Fruit fly (Drosophila melanogaster) whole organism, embryonic: ENCODE measurements around the gene CG45099.

Source experiments
- Awh ChIP-seq: fragments of 200-800 bp; sonication (Bioruptor generic); IDR thresholded peaks from 2 replicates; pipeline ENCODE4, ENCODE4 v1.3.6; 2022; ENCODE audit warnings: missing biosample characterization, missing genetic modification characterization
- B-H1 ChIP-seq: fragments of 200-800 bp; sonication (Bioruptor generic); IDR thresholded peaks from 3 replicates; pipeline ENCODE4 v1.3.6; 2022; ENCODE audit warnings: missing biosample characterization, missing genetic modification characterization
- CG10209 ChIP-seq: fragments of 200-800 bp; sonication (Bioruptor generic); optimal IDR thresholded peaks from 3 replicates; lab custom pipeline; 2017; ENCODE audit warnings: missing biosample characterization, mild to moderate bottlenecking, missing genetic modification characterization, missing genetic modification reagents
- CG1024 ChIP-seq: fragments of 200-800 bp; sonication (Bioruptor generic); IDR thresholded peaks from 2 replicates; pipeline ENCODE4 v1.3.6; 2022; ENCODE audit warnings: missing biosample characterization, missing genetic modification characterization
- CG10321 ChIP-seq: fragments of 200-800 bp; sonication (Bioruptor generic); IDR thresholded peaks from 2 replicates; pipeline ENCODE4 v1.3.6; 2022; ENCODE audit warnings: missing biosample characterization, missing genetic modification characterization
- CG10366 ChIP-seq: fragments of 200-800 bp; sonication (Bioruptor generic); IDR thresholded peaks from 2 replicates; pipeline ENCODE4 v1.3.6; 2022; ENCODE audit warnings: missing biosample characterization, missing genetic modification characterization
- CG11093 ChIP-seq: fragments of 200-800 bp; sonication (Bioruptor generic); IDR thresholded peaks from 3 replicates; pipeline ENCODE4 v1.3.6; 2022; ENCODE audit warnings: missing biosample characterization, missing genetic modification characterization
- CG12155 ChIP-seq: fragments of 200-800 bp; sonication (Bioruptor generic); optimal IDR thresholded peaks from 3 replicates; lab custom pipeline; 2016; ENCODE audit warnings: missing biosample characterization, missing genetic modification characterization
- CG13624 ChIP-seq: fragments of 200-800 bp; sonication (Bioruptor generic); optimal IDR thresholded peaks from 2 replicates; lab custom pipeline; 2016; ENCODE audit warnings: missing biosample characterization, missing genetic modification characterization
- CG14441 ChIP-seq: fragments of 200-800 bp; sonication (Bioruptor generic); IDR thresholded peaks from 2 replicates; pipeline ENCODE4 v1.3.6; 2022; ENCODE audit warnings: missing biosample characterization, missing genetic modification characterization
- CG17328 ChIP-seq: fragments of 200-800 bp; sonication (Bioruptor generic); IDR thresholded peaks from 2 replicates; pipeline ENCODE4 v1.3.6; 2022; ENCODE audit warnings: missing biosample characterization, missing genetic modification characterization
- CG17359 ChIP-seq: fragments of 200-800 bp; sonication (Bioruptor generic); optimal IDR thresholded peaks from 3 replicates; lab custom pipeline; 2018; ENCODE audit warnings: missing biosample characterization, mild to moderate bottlenecking, missing genetic modification characterization, moderate library complexity
- CG17385 ChIP-seq: fragments of 200-800 bp; sonication (Bioruptor generic); optimal IDR thresholded peaks from 3 replicates; lab custom pipeline; 2018; ENCODE audit warnings: missing biosample characterization, mild to moderate bottlenecking, missing genetic modification characterization
- CG18262 ChIP-seq: fragments of 200-800 bp; optimal IDR thresholded peaks from 3 replicates; lab custom pipeline; 2019; ENCODE audit warnings: missing biosample characterization, mild to moderate bottlenecking, missing genetic modification characterization, moderate library complexity
- CG2120 ChIP-seq: fragments of 200-800 bp; sonication (Bioruptor generic); optimal IDR thresholded peaks from 3 replicates; lab custom pipeline; 2016; ENCODE audit warnings: missing biosample characterization, missing genetic modification characterization
- CG2199 ChIP-seq: fragments of 200-800 bp; sonication (Bioruptor generic); IDR thresholded peaks from 3 replicates; pipeline ENCODE4 v1.3.6; 2022; ENCODE audit warnings: missing biosample characterization, missing genetic modification characterization
- CG32767 ChIP-seq: fragments of 200-800 bp; sonication (Bioruptor generic); IDR thresholded peaks from 2 replicates; pipeline ENCODE4 v1.3.6; 2022; ENCODE audit warnings: missing biosample characterization, missing genetic modification characterization
- CG33213 ChIP-seq: fragments of 200-800 bp; sonication (Bioruptor generic); optimal IDR thresholded peaks from 3 replicates; lab custom pipeline; 2016; ENCODE audit warnings: missing biosample characterization, missing genetic modification characterization
- CG34376 ChIP-seq: fragments of 200-800 bp; sonication (Bioruptor generic); optimal IDR thresholded peaks from 2 replicates; lab custom pipeline; 2018; ENCODE audit warnings: missing biosample characterization, mild to moderate bottlenecking, missing genetic modification characterization
- CG3838 ChIP-seq: fragments of 200-800 bp; sonication (Bioruptor generic); optimal IDR thresholded peaks from 3 replicates; lab custom pipeline; 2016; ENCODE audit warnings: missing biosample characterization, missing genetic modification characterization
- CG3995 ChIP-seq: fragments of 200-800 bp; sonication (Bioruptor generic); optimal IDR thresholded peaks from 3 replicates; lab custom pipeline; 2016; ENCODE audit warnings: missing biosample characterization, missing genetic modification characterization
- CG6813 ChIP-seq: fragments of 200-800 bp; sonication (Bioruptor generic); optimal IDR thresholded peaks from 2 replicates; lab custom pipeline; 2017; ENCODE audit warnings: missing biosample characterization, missing genetic modification characterization, mild to moderate bottlenecking, moderate library complexity, missing genetic modification reagents
- CG8290 ChIP-seq, 3 experiments: fragments of 200-800 bp; sonication (Bioruptor generic); optimal IDR thresholded peaks; 2 replicates each; lab custom pipeline; 2016 to 2019; ENCODE audit warnings: missing biosample characterization in 3 of 3, missing genetic modification characterization in 3 of 3, mild to moderate bottlenecking in 2 of 3, moderate library complexity in 1 of 3
- CG8924 ChIP-seq: fragments of 200-800 bp; optimal IDR thresholded peaks from 3 replicates; lab custom pipeline; 2019; ENCODE audit warnings: missing biosample characterization, mild to moderate bottlenecking, missing genetic modification characterization, moderate library complexity
- Doc2 ChIP-seq: fragments of 200-800 bp; sonication (Bioruptor generic); IDR thresholded peaks from 2 replicates; pipeline ENCODE4 v1.3.6; 2022; ENCODE audit warnings: missing biosample characterization, missing genetic modification characterization
- HmgD ChIP-seq: fragments of 200-800 bp; sonication (Bioruptor generic); optimal IDR thresholded peaks from 3 replicates; lab custom pipeline; 2016; ENCODE audit warnings: missing biosample characterization, missing genetic modification characterization
- Hr78 ChIP-seq, 2 experiments: fragments of 200-800 bp in 1 of 2; fragments of >200 bp in 1 of 2; sonication (Bioruptor generic) in 1 of 2; optimal IDR thresholded peaks; 2 replicates each; lab custom pipeline; 2017 to 2019; ENCODE audit warnings: missing biosample characterization in 2 of 2, missing genetic modification characterization in 2 of 2, mild to moderate bottlenecking in 1 of 2, moderate library complexity in 1 of 2
- NC2β ChIP-seq: fragments of 200-800 bp; sonication (Bioruptor generic); optimal IDR thresholded peaks from 2 replicates; lab custom pipeline; 2016; ENCODE audit warnings: missing biosample characterization, missing genetic modification characterization
- Rx ChIP-seq: fragments of 200-800 bp; sonication (Bioruptor generic); IDR thresholded peaks from 2 replicates; pipeline ENCODE4 v1.3.6; 2022; ENCODE audit warnings: missing biosample characterization, missing genetic modification characterization
- TFAM ChIP-seq: fragments of 200-800 bp; sonication (Bioruptor generic); optimal IDR thresholded peaks from 2 replicates; lab custom pipeline; 2017; ENCODE audit warnings: missing biosample characterization, missing genetic modification characterization, inconsistent platforms
- Vsx1 ChIP-seq: fragments of 200-800 bp; sonication (Bioruptor generic); optimal IDR thresholded peaks from 2 replicates; lab custom pipeline; 2017; ENCODE audit warnings: missing biosample characterization, mild to moderate bottlenecking, missing genetic modification characterization, missing genetic modification reagents
- Xrp1 ChIP-seq: fragments of 200-800 bp; sonication (Bioruptor generic); IDR thresholded peaks from 2 replicates; pipeline ENCODE4 v1.3.6; 2022; ENCODE audit warnings: missing biosample characterization, missing genetic modification characterization
- ase ChIP-seq: fragments of 200-800 bp; sonication (Bioruptor generic); IDR thresholded peaks from 3 replicates; pipeline ENCODE4 v1.3.6; 2022; ENCODE audit warnings: missing biosample characterization, missing genetic modification characterization
- ci ChIP-seq: fragments of 200-800 bp; sonication (Bioruptor generic); IDR thresholded peaks from 3 replicates; pipeline ENCODE4 v1.3.6; 2022; ENCODE audit warnings: missing biosample characterization, missing genetic modification characterization
- crol ChIP-seq: fragments of 200-800 bp; sonication (Bioruptor generic); IDR thresholded peaks from 2 replicates; pipeline ENCODE4 v1.3.6; 2022; ENCODE audit warnings: missing biosample characterization, missing genetic modification characterization
- crp ChIP-seq, 2 experiments: fragments of 200-800 bp; sonication (Bioruptor generic); optimal IDR thresholded peaks; 2 replicates in 1 of 2; 3 replicates in 1 of 2; lab custom pipeline; 2017; ENCODE audit warnings: missing biosample characterization in 2 of 2, missing genetic modification characterization in 2 of 2, mild to moderate bottlenecking in 1 of 2, moderate library complexity in 1 of 2
- danr ChIP-seq: fragments of 200-800 bp; sonication (Bioruptor generic); IDR thresholded peaks from 2 replicates; pipeline ENCODE4 v1.3.6; 2022; ENCODE audit warnings: missing biosample characterization, missing genetic modification characterization
- fd102C ChIP-seq: fragments of 200-800 bp; sonication (Bioruptor generic); optimal IDR thresholded peaks from 2 replicates; lab custom pipeline; 2018; ENCODE audit warnings: missing biosample characterization, mild to moderate bottlenecking, missing genetic modification characterization, moderate library complexity
- grau ChIP-seq: fragments of 200-800 bp; optimal IDR thresholded peaks from 3 replicates; lab custom pipeline; 2019; ENCODE audit warnings: missing biosample characterization, mild to moderate bottlenecking, missing genetic modification characterization, moderate library complexity
- jing ChIP-seq: fragments of 200-800 bp; sonication (Bioruptor generic); optimal IDR thresholded peaks from 2 replicates; lab custom pipeline; 2018; ENCODE audit warnings: missing biosample characterization, mild to moderate bottlenecking, missing genetic modification characterization
- lola ChIP-seq, 3 experiments: fragments of >200 bp in 2 of 3; fragments of 200-800 bp in 1 of 3; sonication (Bioruptor generic) in 1 of 3; optimal IDR thresholded peaks; 2 replicates each; lab custom pipeline; 2017 to 2019; ENCODE audit warnings: missing biosample characterization in 3 of 3, missing genetic modification characterization in 3 of 3, mild to moderate bottlenecking in 1 of 3, moderate library complexity in 1 of 3
- mld ChIP-seq: fragments of 200-800 bp; sonication (Bioruptor generic); IDR thresholded peaks from 3 replicates; pipeline ENCODE4 v1.3.6; 2022; ENCODE audit warnings: missing biosample characterization, missing genetic modification characterization; ENCODE audit not compliant: partially characterized antibody
- nerfin-1 ChIP-seq: fragments of 200-800 bp; sonication (Bioruptor generic); optimal IDR thresholded peaks from 3 replicates; lab custom pipeline; 2019; ENCODE audit warnings: missing biosample characterization, mild to moderate bottlenecking, missing genetic modification characterization, moderate library complexity
- nerfin-2 ChIP-seq: fragments of 200-800 bp; sonication (Bioruptor generic); IDR thresholded peaks from 2 replicates; pipeline ENCODE4 v1.3.6; 2022; ENCODE audit warnings: missing biosample characterization, missing genetic modification characterization; ENCODE audit not compliant: partially characterized antibody
- org-1 ChIP-seq: fragments of 200-800 bp; sonication (Bioruptor generic); optimal IDR thresholded peaks from 2 replicates; lab custom pipeline; 2017; ENCODE audit warnings: missing biosample characterization, missing genetic modification characterization
- row ChIP-seq: fragments of 200-800 bp; sonication (Bioruptor generic); IDR thresholded peaks from 3 replicates; pipeline ENCODE4 v1.3.6; 2022; ENCODE audit warnings: missing biosample characterization, missing genetic modification characterization
- seq ChIP-seq: fragments of 200-800 bp; sonication (Bioruptor generic); IDR thresholded peaks from 2 replicates; pipeline ENCODE4 v1.3.6; 2022; ENCODE audit warnings: missing biosample characterization, missing genetic modification characterization
- tna ChIP-seq: fragments of 200-800 bp; sonication (Bioruptor generic); IDR thresholded peaks from 2 replicates; pipeline ENCODE4 v1.3.6; 2022; ENCODE audit warnings: missing biosample characterization, missing genetic modification characterization; ENCODE audit not compliant: partially characterized antibody
- toy ChIP-seq: fragments of 200-800 bp; sonication (Bioruptor generic); IDR thresholded peaks from 2 replicates; pipeline ENCODE4 v1.3.6; 2022; ENCODE audit warnings: missing biosample characterization, missing genetic modification characterization
- twi ChIP-seq: fragments of 200-800 bp; optimal IDR thresholded peaks from 2 replicates; lab custom pipeline; 2019; ENCODE audit warnings: missing biosample characterization, mild to moderate bottlenecking, missing genetic modification characterization, moderate library complexity
- wdn ChIP-seq: fragments of 200-800 bp; sonication (Bioruptor generic); IDR thresholded peaks from 2 replicates; pipeline ENCODE4 v1.3.6; 2022; ENCODE audit warnings: missing biosample characterization, missing genetic modification characterization

The CG45099 gene

DNA sequence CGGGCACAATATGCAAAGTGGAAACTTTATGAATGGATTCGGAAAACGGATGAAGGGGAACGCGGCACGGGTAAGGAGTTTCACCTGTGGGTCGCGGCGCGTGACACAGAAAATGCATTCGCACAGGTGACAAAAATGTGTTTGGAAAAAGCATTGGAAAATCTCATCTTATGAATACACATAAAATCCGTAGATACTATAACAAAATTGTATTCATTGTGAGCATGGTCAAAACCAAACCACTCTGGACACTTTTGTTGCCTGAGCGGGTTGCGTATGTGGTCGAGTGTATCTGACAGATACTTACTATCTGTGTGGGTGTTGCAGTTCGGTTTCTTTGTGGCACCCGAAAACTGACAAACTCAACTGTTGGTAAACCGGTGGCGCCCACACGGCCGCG is 5.4 kb upstream of the CG45099 start (continued):
- TF ChIP-seq CG32767: peak; percentile 65
- TF ChIP-seq CG10209 (GFP tag; lab: Kevin White, UChicago): peak; percentile 4
- peak; percentile 52; the same call in 2 of the 3 replicates for TF ChIP-seq CG11093
- peak; percentile 38 for TF ChIP-seq CG8924 (tag; lab: Kevin White, UChicago)
- TF ChIP-seq CG10321 (GFP tag; lab: Robert Waterston, UW): 0 out of 2 replicates have a peak, but pooled peaks have one; percentile 17
- peak; percentile 28 for TF ChIP-seq CG2120 (GFP tag; lab: Kevin White, UChicago)
- TF ChIP-seq CG17359 (tag; lab: Kevin White, UChicago): peak; percentile 61
- peak; percentile 47; the same call in 1 of the 2 replicates for TF ChIP-seq CG1024 (GFP tag; lab: Robert Waterston, UW)
- TF ChIP-seq Hr78 (GFP tag; optimal IDR thresholded peaks at IDR 0.05; lab: Kevin White, UChicago): peak in 1 of 2 experiments; percentile 62
- peak; percentile 89 for TF ChIP-seq ci
- peak in 1 of 2 experiments; percentile 10 for TF ChIP-seq crp (GFP tag; optimal IDR thresholded peaks at IDR 0.05; lab: Kevin White, UChicago)
- no peak for TF ChIP-seq Doc2
- TF ChIP-seq nerfin-1 (tag; lab: Kevin White, UChicago): no peak
- TF ChIP-seq jing (GFP tag; lab: Kevin White, UChicago): no peak
- TF ChIP-seq seq (GFP tag; lab: Robert Waterston, UW): peak; percentile 35; the same call in 1 of the 2 replicates
- peak; percentile 44 for TF ChIP-seq CG17385 (GFP tag; lab: Kevin White, UChicago)
- TF ChIP-seq nerfin-2 (GFP tag; lab: Robert Waterston, UW): no peak
- TF ChIP-seq toy (GFP tag; lab: Robert Waterston, UW): no peak
- no peak for TF ChIP-seq CG8290 (GFP tag; optimal IDR thresholded peaks at IDR 0.05; lab: Kevin White, UChicago)
- TF ChIP-seq CG8290 (tag; optimal IDR thresholded peaks at IDR 0.05; lab: Kevin White, UChicago): no peak
- TF ChIP-seq row (GFP tag; lab: Robert Waterston, UW): peak; percentile 78
- TF ChIP-seq CG13624 (GFP tag; lab: Kevin White, UChicago): peak; percentile 2
- no peak for TF ChIP-seq twi (tag; lab: Kevin White, UChicago)
- TF ChIP-seq B-H1 (GFP tag; lab: Robert Waterston, UW): peak; percentile 42; the same call in 1 of the 3 replicates
- peak; percentile 72 for TF ChIP-seq Rx (GFP tag; lab: Robert Waterston, UW)
- TF ChIP-seq Xrp1 (GFP tag; lab: Robert Waterston, UW): peak; percentile 82
- TF ChIP-seq CG33213: no peak
- no peak for TF ChIP-seq CG34376 (GFP tag; lab: Kevin White, UChicago)
- TF ChIP-seq CG14441 (GFP tag; lab: Robert Waterston, UW): peak; percentile 51
- TF ChIP-seq TFAM (GFP tag; lab: Kevin White, UChicago): no peak
- TF ChIP-seq CG17328 (GFP tag; lab: Robert Waterston, UW): peak; percentile 78
- no peak for TF ChIP-seq HmgD (GFP tag; lab: Kevin White, UChicago)
- peak; percentile 72 for TF ChIP-seq Awh (GFP tag; lab: Robert Waterston, UW)
- no peak for TF ChIP-seq CG3995 (GFP tag; lab: Kevin White, UChicago)
- peak; percentile 42 for TF ChIP-seq org-1 (GFP tag; lab: Kevin White, UChicago)
- peak in 1 of 3 experiments; percentile 12 for TF ChIP-seq lola (GFP tag; optimal IDR thresholded peaks at IDR 0.05; lab: Kevin White, UChicago)
- TF ChIP-seq, all 482 proteins: peak for 158

DNA sequence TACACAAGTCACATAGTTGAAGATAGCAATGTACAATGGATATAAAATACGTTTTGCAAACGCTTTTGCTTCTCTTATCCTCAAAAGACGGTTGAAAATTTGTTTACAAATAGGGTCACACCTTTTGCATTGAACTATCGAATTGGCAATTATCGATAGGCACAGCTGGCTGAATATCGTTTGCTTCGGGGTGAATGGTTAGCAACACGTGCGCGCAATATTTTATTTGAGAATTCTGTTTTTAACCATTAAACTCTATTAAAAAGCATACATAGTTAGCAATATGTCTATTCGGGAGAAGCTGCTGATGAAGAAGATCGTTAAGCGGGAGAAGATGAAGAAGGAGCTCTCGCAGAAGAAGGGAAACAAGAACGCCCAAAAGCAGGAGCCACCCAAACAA is 1.5 kb upstream of the CG45099 start:
- TF ChIP-seq NC2β (GFP tag; lab: Kevin White, UChicago) (no peak), CG2199 (no peak), CG10366 (GFP tag; lab: Robert Waterston, UW) (no peak), wdn (GFP tag; lab: Robert Waterston, UW) (no peak), CG12155 (no peak), fd102C (GFP tag; lab: Kevin White, UChicago) (no peak), CG3838 (GFP tag; lab: Kevin White, UChicago) (no peak), mld (GFP tag; lab: Robert Waterston, UW) (peak; percentile 86), CG18262 (no peak), CG6813 (GFP tag; lab: Kevin White, UChicago) (no peak), tna (peak; percentile 71), crol (GFP tag; lab: Robert Waterston, UW) (no peak), Vsx1 (GFP tag; lab: Kevin White, UChicago) (no peak), danr (no peak), grau (tag; lab: Kevin White, UChicago) (no peak), ase (GFP tag; lab: Robert Waterston, UW) (no peak)
